Worm (Caenorhabditis elegans) whole organism, L2 larva: ENCODE results near the gene C26F1.3.

ENCODE experiments used
- C34F6.9 ChIP-seq: fragments of 150-350 bp; optimal IDR thresholded peaks from 2 replicates; lab custom pipeline; 2014; ENCODE audit warnings: missing biosample characterization, missing genetic modification characterization
- ZK546.5 ChIP-seq: sonication (generic microtip); optimal IDR thresholded peaks from 2 replicates; lab custom pipeline; 2017; ENCODE audit warnings: missing biosample characterization, missing genetic modification characterization
- alr-1 ChIP-seq: fragments of 150-350 bp; optimal IDR thresholded peaks from 2 replicates; lab custom pipeline; 2014; ENCODE audit warnings: missing biosample characterization, missing genetic modification characterization
- lsy-2 ChIP-seq, 2 experiments: fragments of 150-350 bp in 1 of 2; sonication (generic microtip) in 1 of 2; optimal IDR thresholded peaks; 2 replicates each; lab custom pipeline; 2014 to 2017; ENCODE audit warnings: missing biosample characterization in 2 of 2, missing genetic modification characterization in 2 of 2
- mdl-1 ChIP-seq, 2 experiments: fragments of 150-350 bp in 1 of 2; sonication (generic microtip) in 1 of 2; optimal IDR thresholded peaks; 2 replicates each; lab custom pipeline; 2017; ENCODE audit warnings: missing biosample characterization in 2 of 2, missing genetic modification characterization in 2 of 2
- skn-1 ChIP-seq: sonication (generic microtip); optimal IDR thresholded peaks from 2 replicates; lab custom pipeline; 2017; ENCODE audit warnings: missing biosample characterization, missing genetic modification characterization
- ztf-11 ChIP-seq: sonication (generic microtip); optimal IDR thresholded peaks from 2 replicates; lab custom pipeline; 2017; ENCODE audit warnings: missing biosample characterization, missing genetic modification characterization

DNA sequence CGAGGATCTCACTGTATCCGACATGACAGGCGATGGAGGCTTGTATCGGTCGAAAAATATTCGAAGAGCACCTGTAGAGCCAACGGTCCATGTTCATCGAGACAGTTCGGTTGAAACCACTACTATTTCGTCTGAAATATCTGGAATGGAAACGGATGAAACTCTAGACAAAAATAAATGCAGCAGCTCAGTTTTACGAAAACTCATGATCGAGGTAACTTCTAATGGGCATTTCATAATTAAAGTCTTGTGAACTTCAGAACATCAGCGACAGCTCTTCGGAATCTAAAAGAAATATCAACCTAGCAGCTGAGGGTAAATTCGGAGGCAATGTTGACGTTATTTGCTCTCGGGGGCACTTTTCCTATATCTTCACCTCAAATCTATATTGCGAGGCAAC, 1.9 kb upstream of the C26F1.3 start:
- TF ChIP-seq ZK546.5 (tag; lab: Kevin White, UChicago) (no peak), mdl-1 (tag; optimal IDR thresholded peaks at IDR 0.05; lab: Kevin White, UChicago) (no peak), alr-1 (tag; lab: Kevin White, UChicago) (no peak), ztf-11 (tag; lab: Kevin White, UChicago) (no peak), C34F6.9 (no peak), lsy-2 (tag; optimal IDR thresholded peaks at IDR 0.05; lab: Kevin White, UChicago) (no peak), skn-1 (tag; lab: Kevin White, UChicago) (no peak)
